Worm (Caenorhabditis elegans): ENCODE measurements around the gene F38B6.4.

- TF ChIP-seq mep-1 (tag; optimal IDR thresholded peaks at IDR 0.05) (no peak), unc-39 (tag; optimal IDR thresholded peaks at IDR 0.05) (no peak), nhr-2 (tag; optimal IDR thresholded peaks at IDR 0.05) (no peak), pha-4 (tag; optimal IDR thresholded peaks at IDR 0.05) (no peak), lsy-2 (tag; optimal IDR thresholded peaks at IDR 0.05) (no peak), mab-5 (tag; optimal IDR thresholded peaks at IDR 0.05) (no peak), elt-1 (tag; optimal IDR thresholded peaks at IDR 0.05; ENCODE audit: borderline replicate concordance, insufficient read depth) (no peak), snpc-4 (tag; optimal IDR thresholded peaks at IDR 0.05) (no peak), bed-3 (GFP tag; optimal IDR thresholded peaks at IDR 0.05) (no peak), ceh-43 (GFP tag; optimal IDR thresholded peaks at IDR 0.05) (no peak), nhr-12 (tag; optimal IDR thresholded peaks at IDR 0.05) (no peak), nhr-237 (tag; optimal IDR thresholded peaks at IDR 0.05) (no peak)
These were observed 44.0 kb upstream of the F38B6.4 start for ce11 chrX:6630645-6631044.
